Worm (Caenorhabditis elegans): ENCODE measurements around the gene D2023.3.

- TF ChIP-seq zag-1 (tag; optimal IDR thresholded peaks at IDR 0.05): no peak
- no peak for TF ChIP-seq ztf-11 (tag; optimal IDR thresholded peaks at IDR 0.05)
- no peak for TF ChIP-seq lin-39 (tag; optimal IDR thresholded peaks at IDR 0.05)
- TF ChIP-seq sem-4 (tag; optimal IDR thresholded peaks at IDR 0.05): no peak
- no peak for TF ChIP-seq lin-13 (GFP tag; optimal IDR thresholded peaks at IDR 0.05)
- no peak for TF ChIP-seq nhr-237 (tag; optimal IDR thresholded peaks at IDR 0.05)
- no peak for TF ChIP-seq lsy-2 (tag; optimal IDR thresholded peaks at IDR 0.05)
- TF ChIP-seq unc-39 (tag; optimal IDR thresholded peaks at IDR 0.05): no peak
- TF ChIP-seq ZK546.5 (tag; optimal IDR thresholded peaks at IDR 0.05): no peak
- TF ChIP-seq egl-27 (tag; optimal IDR thresholded peaks at IDR 0.05): no peak
- TF ChIP-seq nhr-25 (tag; optimal IDR thresholded peaks at IDR 0.05): no peak
- no peak for TF ChIP-seq nhr-11 (tag; optimal IDR thresholded peaks at IDR 0.05)
These were observed 24.0 kb downstream of the D2023.3 start, which contains the start of gene F55A11.8 for ce11 chrV:11787742-11788238.

Measured in whole organism, L2 larva.